Fruit fly (Drosophila melanogaster) S2 (cell line): ENCODE measurements around the gene CG43880.

Experiments
- CG8478 ChIP-seq: fragments of >200 bp; optimal IDR thresholded peaks from 2 replicates; lab custom pipeline; 2018
- CTCF ChIP-seq, 2 experiments: fragments of >200 bp; optimal IDR thresholded peaks; 2 replicates each; lab custom pipeline; 2018

CG43880 gene

dm6 chr3L:7915808-7916619, 30.1 kb downstream of the CG43880 start:
- no peak for TF ChIP-seq CTCF (optimal IDR thresholded peaks at IDR 0.05; lab: Kevin White, UChicago)
- TF ChIP-seq CG8478, result no peak

- TF ChIP-seq CTCF (optimal IDR thresholded peaks at IDR 0.05; lab: Kevin White, UChicago), result no peak
- TF ChIP-seq CG8478, result no peak
Observed at dm6 chr3L:7914969-7915596, 31.0 kb downstream of the CG43880 start, which contains the start of gene Tmem43. Gene Tmem43 (minus strand): TSS chr3L:7915120.

dm6 chr3L:7911765-7912556, 34.2 kb downstream of the CG43880 start, which contains the start of the genes pbl and CG8281:
Gene pbl (minus strand): TSS chr3L:7911954.
Gene CG8281 (plus strand): TSS chr3L:7912463.
- TF ChIP-seq CTCF (optimal IDR thresholded peaks at IDR 0.05; lab: Kevin White, UChicago), result peak in 1 of 2 experiments; percentile 4
- no peak for TF ChIP-seq CG8478

dm6 chr3L:7910916-7911467, 35.1 kb downstream of the CG43880 start:
- no peak for TF ChIP-seq CG8478
- no peak for TF ChIP-seq CTCF (optimal IDR thresholded peaks at IDR 0.05; lab: Kevin White, UChicago)

dm6 chr3L:7909695-7910463, 36.2 kb downstream of the CG43880 start:
- no peak for TF ChIP-seq CG8478

- no peak for TF ChIP-seq CTCF (optimal IDR thresholded peaks at IDR 0.05; lab: Kevin White, UChicago)
- TF ChIP-seq CG8478, result no peak
Observed at dm6 chr3L:7904560-7904959, 41.6 kb downstream of the CG43880 start.

dm6 chr3L:7903489-7904150, 42.5 kb downstream of the CG43880 start:
- no peak for TF ChIP-seq CTCF (optimal IDR thresholded peaks at IDR 0.05; lab: Kevin White, UChicago)
- TF ChIP-seq CG8478, result no peak
